Worm (Caenorhabditis elegans): Measurements from ENCODE around the gene dsb-1.

Gene dsb-1

ce11 chrIV:12378919-12379318 lies 29.8 kb upstream of the dsb-1 start (continued):
- TF ChIP-seq ztf-7 (tag; optimal IDR thresholded peaks at IDR 0.05) (no peak), lin-38 (GFP tag; IDR thresholded peaks at IDR 0.05) (no peak), mes-2 (tag; optimal IDR thresholded peaks at IDR 0.05; ENCODE audit: poor library complexity, severe bottlenecking) (no peak), ZK337.2 (GFP tag; IDR thresholded peaks at IDR 0.05) (no peak), madf-5 (GFP tag; IDR thresholded peaks at IDR 0.05) (no peak), tra-1 (GFP tag; IDR thresholded peaks at IDR 0.05) (no peak), vab-7 (GFP tag; IDR thresholded peaks at IDR 0.05) (no peak), php-3 (GFP tag; IDR thresholded peaks at IDR 0.05) (peak; percentile 52; the same call in 1 of the 2 replicates), nhr-6 (tag; optimal IDR thresholded peaks at IDR 0.05) (no peak), mxl-3 (GFP tag; optimal IDR thresholded peaks at IDR 0.05) (no peak), dve-1 (tag; optimal IDR thresholded peaks at IDR 0.05; ENCODE audit: insufficient read depth) (peak; percentile 50), pha-4 (GFP tag; IDR thresholded peaks at IDR 0.05) (no peak), pha-4 (tag; optimal IDR thresholded peaks at IDR 0.05) (no peak), nhr-76 (tag; optimal IDR thresholded peaks at IDR 0.05) (no peak), F44E2.7 (GFP tag; IDR thresholded peaks at IDR 0.05) (no peak), unc-130 (GFP tag; optimal IDR thresholded peaks at IDR 0.05) (no peak)

DNA sequence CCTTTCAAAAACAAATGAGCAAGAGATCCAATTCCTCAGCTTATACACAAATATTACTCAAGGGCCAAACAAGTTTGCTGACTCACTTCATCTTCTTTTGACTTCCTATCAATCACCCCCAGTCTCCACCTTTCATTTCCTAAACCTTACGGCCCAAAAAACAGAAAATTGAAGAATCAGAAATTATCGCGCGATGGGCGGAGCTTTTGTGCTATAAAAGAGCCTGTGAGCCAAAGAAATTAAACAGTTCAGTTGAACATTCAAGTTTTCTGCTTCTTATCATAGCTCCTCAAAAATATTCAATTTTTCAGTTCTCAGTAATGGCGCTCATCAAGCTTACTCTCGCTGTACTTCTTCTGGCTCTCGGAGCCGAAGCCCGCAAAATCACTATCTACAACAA lies 28.9 kb upstream of the dsb-1 start, which contains the start of gene thn-1:
thn-1 (plus strand) TSS at position 301 of the 400 bp plus-strand sequence.
- TF ChIP-seq nhr-42 (GFP tag; IDR thresholded peaks at IDR 0.05) (no peak), fos-1 (tag; optimal IDR thresholded peaks at IDR 0.05) (no peak), mdl-1 (tag; optimal IDR thresholded peaks at IDR 0.05) (no peak), ztf-7 (tag; optimal IDR thresholded peaks at IDR 0.05) (no peak), F49E8.2 (tag; optimal IDR thresholded peaks at IDR 0.05; ENCODE audit: borderline replicate concordance) (no peak), lsy-2 (tag; optimal IDR thresholded peaks at IDR 0.05) (no peak), nhr-28 (tag; optimal IDR thresholded peaks at IDR 0.05) (no peak), ces-1 (GFP tag; optimal IDR thresholded peaks at IDR 0.05) (no peak), snpc-4 (tag; optimal IDR thresholded peaks at IDR 0.05) (no peak)

DNA sequence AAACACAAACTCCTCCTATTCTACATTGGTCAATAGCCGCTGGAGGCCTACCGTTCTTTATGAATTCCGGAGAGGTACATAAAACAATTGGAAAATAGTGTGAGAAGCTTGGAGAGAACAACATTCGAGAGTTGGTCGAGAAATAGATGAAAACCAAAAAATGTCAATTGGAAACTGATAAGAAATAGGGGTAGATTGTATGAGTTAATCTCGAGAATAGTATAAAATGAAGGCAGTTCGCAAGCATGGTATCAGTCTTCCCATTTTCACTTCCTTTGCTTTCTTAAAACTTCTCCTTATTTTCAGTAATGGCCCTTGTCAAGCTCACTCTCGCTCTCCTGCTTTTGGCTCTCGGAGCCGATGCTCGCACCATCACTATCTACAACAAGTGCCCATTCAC lies 25.9 kb upstream of the dsb-1 start, which contains the start of gene thn-2:
thn-2 (plus strand) TSS at position 307 of the 400 bp plus-strand sequence.
- peak; percentile 60 for TF ChIP-seq dmd-6 (GFP tag; IDR thresholded peaks at IDR 0.05)
- TF ChIP-seq snpc-1.2 (GFP tag; IDR thresholded peaks at IDR 0.05), result no peak

ce11 chrIV:12385061-12385460 lies 23.7 kb upstream of the dsb-1 start, which contains the start of gene F28D1.6:
F28D1.6 (minus strand) TSS chrIV:12385161.
- TF ChIP-seq lin-38 (GFP tag; IDR thresholded peaks at IDR 0.05) (no peak), set-16 (GFP tag; IDR thresholded peaks at IDR 0.05) (0 out of 2 replicates have a peak, but pooled peaks have one; percentile 6), ceh-44 (GFP tag; IDR thresholded peaks at IDR 0.05) (no peak), vab-7 (GFP tag; IDR thresholded peaks at IDR 0.05) (no peak), dmd-6 (GFP tag; IDR thresholded peaks at IDR 0.05) (no peak), spr-3 (GFP tag; optimal IDR thresholded peaks at IDR 0.05) (no peak), ceh-82 (tag; optimal IDR thresholded peaks at IDR 0.05) (no peak)

DNA sequence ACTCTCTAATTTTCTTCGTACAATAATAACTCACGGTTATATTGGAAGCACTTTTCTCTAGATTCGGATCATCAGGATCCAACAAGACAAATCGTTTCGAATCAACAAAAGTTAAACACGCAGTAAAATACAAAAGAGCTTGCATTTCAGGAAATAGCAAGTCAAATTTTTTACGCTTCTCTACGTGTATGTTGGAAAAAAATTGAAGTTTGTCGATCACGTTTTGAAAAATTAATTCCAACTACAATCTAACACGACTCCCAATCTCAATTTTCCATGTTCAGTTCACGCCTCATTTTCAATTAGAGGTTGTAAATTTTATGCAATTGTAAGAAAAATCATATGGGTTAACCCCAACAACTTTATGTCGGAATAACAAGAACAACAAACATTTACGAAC lies 18.8 kb upstream of the dsb-1 start, which contains the start of gene spe-45:
spe-45 (minus strand) TSS at position 145 of the 400 bp plus-strand sequence.
- TF ChIP-seq ZK337.2 (GFP tag; IDR thresholded peaks at IDR 0.05), result no peak
- TF ChIP-seq mdt-29 (GFP tag; IDR thresholded peaks at IDR 0.05), result no peak
- no peak for TF ChIP-seq duxl-1 (tag; optimal IDR thresholded peaks at IDR 0.05; ENCODE audit: poor library complexity)
- TF ChIP-seq nhr-237 (tag; optimal IDR thresholded peaks at IDR 0.05), result no peak
- TF ChIP-seq lin-1 (GFP tag; IDR thresholded peaks at IDR 0.05), result no peak
- TF ChIP-seq nhr-111 (GFP tag; optimal IDR thresholded peaks at IDR 0.05), result no peak
- TF ChIP-seq set-16 (GFP tag; IDR thresholded peaks at IDR 0.05), result no peak
- peak; percentile 74 for TF ChIP-seq F49E8.2 (tag; optimal IDR thresholded peaks at IDR 0.05; ENCODE audit: borderline replicate concordance)
- peak; percentile 46; the same call in 1 of the 2 replicates for TF ChIP-seq lin-38 (GFP tag; IDR thresholded peaks at IDR 0.05)
- peak in 1 of 2 experiments; percentile 23 for TF ChIP-seq unc-62 (GFP tag; optimal IDR thresholded peaks at IDR 0.05 in 1 of 2)
- TF ChIP-seq unc-62 (tag; optimal IDR thresholded peaks at IDR 0.05), result no peak
- TF ChIP-seq zfp-3 (GFP tag; conservative IDR thresholded peaks at IDR 0.05), result no peak
- TF ChIP-seq ctbp-1 (GFP tag; IDR thresholded peaks at IDR 0.05), result 0 out of 2 replicates have a peak, but pooled peaks have one; percentile 9
- peak; percentile 76; the same call in 1 of the 2 replicates for TF ChIP-seq snpc-1.2 (GFP tag; IDR thresholded peaks at IDR 0.05)
- TF ChIP-seq tra-1 (GFP tag; IDR thresholded peaks at IDR 0.05), result 0 out of 2 replicates have a peak, but pooled peaks have one; percentile 20
- TF ChIP-seq ceh-32 (tag; optimal IDR thresholded peaks at IDR 0.05; ENCODE audit: poor library complexity), result no peak
